Worm (Caenorhabditis elegans) whole organism, L2 larva: ENCODE results near the gene Y62H9A.13.
A peak's percentile ranks its signal among the peaks of the same experiment; 100 is the strongest.

Source experiments
- C34F6.9 ChIP-seq: fragments of 150-350 bp; optimal IDR thresholded peaks from 2 replicates; lab custom pipeline; 2014; ENCODE audit warnings: missing biosample characterization, missing genetic modification characterization
- F13H6.1 ChIP-seq: sonication (generic microtip); optimal IDR thresholded peaks from 2 replicates; lab custom pipeline; 2016; ENCODE audit warnings: missing genetic modification characterization, missing compliant biosample characterization
- R02D3.7 ChIP-seq: fragments of 150-350 bp; optimal IDR thresholded peaks from 2 replicates; lab custom pipeline; 2014; ENCODE audit warnings: missing biosample characterization, missing genetic modification characterization
- Y55F3AM.14 ChIP-seq: fragments of 200-800 bp; sonication (Bioruptor generic); optimal IDR thresholded peaks from 2 replicates; lab custom pipeline; 2018; ENCODE audit warnings: mild to moderate bottlenecking, missing genetic modification characterization, missing compliant biosample characterization
- ZK546.5 ChIP-seq: sonication (generic microtip); optimal IDR thresholded peaks from 2 replicates; lab custom pipeline; 2017; ENCODE audit warnings: missing biosample characterization, missing genetic modification characterization
- alr-1 ChIP-seq: fragments of 150-350 bp; optimal IDR thresholded peaks from 2 replicates; lab custom pipeline; 2014; ENCODE audit warnings: missing biosample characterization, missing genetic modification characterization
- aly-2 ChIP-seq: fragments of 150-350 bp; optimal IDR thresholded peaks from 2 replicates; lab custom pipeline; 2014; ENCODE audit warnings: missing biosample characterization, missing genetic modification characterization
- ama-1 ChIP-seq: fragments of 150-350 bp; optimal IDR thresholded peaks from 2 replicates; lab custom pipeline; 2018; ENCODE audit warnings: inconsistent platforms
- blmp-1 ChIP-seq: sonication (generic microtip); optimal IDR thresholded peaks from 2 replicates; lab custom pipeline; 2017; ENCODE audit warnings: missing genetic modification characterization, mild to moderate bottlenecking, missing compliant biosample characterization, antibody characterized with exemption, moderate library complexity; ENCODE audit not compliant: insufficient read depth
- ceh-16 ChIP-seq: fragments of 150-350 bp; optimal IDR thresholded peaks from 2 replicates; lab custom pipeline; 2014; ENCODE audit warnings: missing biosample characterization, missing genetic modification characterization
- ceh-82 ChIP-seq: fragments of 150-350 bp; optimal IDR thresholded peaks from 2 replicates; lab custom pipeline; 2014; ENCODE audit warnings: missing biosample characterization, missing genetic modification characterization
- crh-2 ChIP-seq: sonication (generic microtip); optimal IDR thresholded peaks from 2 replicates; lab custom pipeline; 2017; ENCODE audit warnings: missing biosample characterization, missing genetic modification characterization
- dmd-4 ChIP-seq: sonication (generic microtip); optimal IDR thresholded peaks from 2 replicates; lab custom pipeline; 2017; ENCODE audit warnings: missing biosample characterization, missing genetic modification characterization
- egl-27 ChIP-seq: sonication (generic microtip); optimal IDR thresholded peaks from 3 replicates; lab custom pipeline; 2017; ENCODE audit warnings: missing biosample characterization, missing genetic modification reagents, missing genetic modification characterization
- elt-1 ChIP-seq: fragments of 150-350 bp; optimal IDR thresholded peaks from 2 replicates; lab custom pipeline; 2014; ENCODE audit warnings: missing biosample characterization, missing genetic modification characterization
- elt-3 ChIP-seq: sonication (generic microtip); optimal IDR thresholded peaks from 2 replicates; lab custom pipeline; 2017; ENCODE audit warnings: missing biosample characterization, missing genetic modification characterization
- fos-1 ChIP-seq: fragments of 150-350 bp; optimal IDR thresholded peaks from 2 replicates; lab custom pipeline; 2014; ENCODE audit warnings: missing biosample characterization, missing genetic modification characterization
- gmeb-1 ChIP-seq: fragments of 150-350 bp; optimal IDR thresholded peaks from 2 replicates; lab custom pipeline; 2014; ENCODE audit warnings: missing biosample characterization, missing genetic modification characterization
- lin-11 ChIP-seq: fragments of 150-350 bp; sonication (generic microtip); optimal IDR thresholded peaks from 2 replicates; lab custom pipeline; 2014; ENCODE audit warnings: missing biosample characterization, missing genetic modification characterization, inconsistent platforms, mixed read lengths
- lin-13 ChIP-seq: fragments of 150-350 bp; optimal IDR thresholded peaks from 2 replicates; lab custom pipeline; 2014; ENCODE audit warnings: missing biosample characterization, missing genetic modification reagents, missing genetic modification characterization
- lin-39 ChIP-seq: fragments of 150-350 bp; optimal IDR thresholded peaks from 2 replicates; lab custom pipeline; 2014; ENCODE audit warnings: missing biosample characterization, missing genetic modification reagents, missing genetic modification characterization
- lsy-2 ChIP-seq, 2 experiments: fragments of 150-350 bp in 1 of 2; sonication (generic microtip) in 1 of 2; optimal IDR thresholded peaks; 2 replicates each; lab custom pipeline; 2014 to 2017; ENCODE audit warnings: missing biosample characterization in 2 of 2, missing genetic modification characterization in 2 of 2
- mab-5 ChIP-seq: fragments of 150-350 bp; optimal IDR thresholded peaks from 2 replicates; lab custom pipeline; 2014; ENCODE audit warnings: missing biosample characterization, missing genetic modification characterization
- mbf-1 ChIP-seq: sonication (generic microtip); optimal IDR thresholded peaks from 2 replicates; lab custom pipeline; 2017; ENCODE audit warnings: missing biosample characterization, missing genetic modification characterization
- mdl-1 ChIP-seq, 2 experiments: fragments of 150-350 bp in 1 of 2; sonication (generic microtip) in 1 of 2; optimal IDR thresholded peaks; 2 replicates each; lab custom pipeline; 2017; ENCODE audit warnings: missing biosample characterization in 2 of 2, missing genetic modification characterization in 2 of 2
- nhr-10 ChIP-seq: sonication (generic microtip); optimal IDR thresholded peaks from 2 replicates; lab custom pipeline; 2017; ENCODE audit warnings: missing biosample characterization, missing genetic modification characterization
- nhr-11 ChIP-seq: fragments of 150-350 bp; optimal IDR thresholded peaks from 2 replicates; lab custom pipeline; 2014; ENCODE audit warnings: missing biosample characterization, missing genetic modification characterization
- nhr-12 ChIP-seq: fragments of 150-350 bp; optimal IDR thresholded peaks from 2 replicates; lab custom pipeline; 2014; ENCODE audit warnings: missing biosample characterization, missing genetic modification characterization
- nhr-129 ChIP-seq: fragments of 150-350 bp; optimal IDR thresholded peaks from 2 replicates; lab custom pipeline; 2014; ENCODE audit warnings: missing biosample characterization, missing genetic modification characterization
- nhr-21 ChIP-seq: fragments of 150-350 bp; optimal IDR thresholded peaks from 2 replicates; lab custom pipeline; 2014; ENCODE audit warnings: missing biosample characterization, missing genetic modification characterization
- nhr-23 ChIP-seq: fragments of 150-350 bp; optimal IDR thresholded peaks from 2 replicates; lab custom pipeline; 2014; ENCODE audit warnings: missing biosample characterization, missing genetic modification reagents, missing genetic modification characterization
- nhr-237 ChIP-seq: fragments of 150-350 bp; optimal IDR thresholded peaks from 2 replicates; lab custom pipeline; 2014; ENCODE audit warnings: missing biosample characterization, missing genetic modification characterization
- nhr-25 ChIP-seq: fragments of 150-350 bp; sonication (generic microtip); optimal IDR thresholded peaks from 3 replicates; lab custom pipeline; 2014; ENCODE audit warnings: missing biosample characterization, missing genetic modification characterization
- nhr-6 ChIP-seq: fragments of 150-350 bp; optimal IDR thresholded peaks from 2 replicates; lab custom pipeline; 2014; ENCODE audit warnings: missing biosample characterization, missing genetic modification characterization
- nhr-77 ChIP-seq: fragments of 150-350 bp; optimal IDR thresholded peaks from 2 replicates; lab custom pipeline; 2014; ENCODE audit warnings: missing biosample characterization, missing genetic modification characterization
- peb-1 ChIP-seq: fragments of 150-350 bp; optimal IDR thresholded peaks from 2 replicates; lab custom pipeline; 2014; ENCODE audit warnings: missing biosample characterization, missing genetic modification characterization
- sem-4 ChIP-seq: fragments of 150-350 bp; optimal IDR thresholded peaks from 2 replicates; lab custom pipeline; 2014; ENCODE audit warnings: missing biosample characterization, missing genetic modification reagents, missing genetic modification characterization
- skn-1 ChIP-seq: sonication (generic microtip); optimal IDR thresholded peaks from 2 replicates; lab custom pipeline; 2017; ENCODE audit warnings: missing biosample characterization, missing genetic modification characterization
- sma-9 ChIP-seq, 2 experiments: fragments of 150-350 bp in 1 of 2; sonication (generic microtip) in 1 of 2; optimal IDR thresholded peaks; 2 replicates each; lab custom pipeline; 2014 to 2016; ENCODE audit warnings: missing genetic modification characterization in 2 of 2, mild to moderate bottlenecking in 1 of 2, missing biosample characterization in 1 of 2, missing compliant biosample characterization in 1 of 2, missing genetic modification reagents in 1 of 2, moderate library complexity in 1 of 2
- snpc-4 ChIP-seq: fragments of 150-350 bp; optimal IDR thresholded peaks from 2 replicates; lab custom pipeline; 2014; ENCODE audit warnings: missing biosample characterization, missing genetic modification characterization
- unc-39 ChIP-seq: fragments of 150-350 bp; optimal IDR thresholded peaks from 2 replicates; lab custom pipeline; 2014; ENCODE audit warnings: missing biosample characterization, missing genetic modification characterization
- unc-62 ChIP-seq: fragments of 150-350 bp; optimal IDR thresholded peaks from 2 replicates; lab custom pipeline; 2014; ENCODE audit warnings: missing biosample characterization, missing genetic modification reagents, missing genetic modification characterization
- zag-1 ChIP-seq: fragments of 150-350 bp; optimal IDR thresholded peaks from 2 replicates; lab custom pipeline; 2014; ENCODE audit warnings: missing biosample characterization, missing genetic modification characterization
- ztf-1 ChIP-seq: fragments of 200-800 bp; sonication (Bioruptor generic); conservative IDR thresholded peaks from 2 replicates; pipeline ENCODE4 v1.3.6; 2022; ENCODE audit warnings: missing genetic modification characterization, missing compliant biosample characterization
- ztf-11 ChIP-seq: sonication (generic microtip); optimal IDR thresholded peaks from 2 replicates; lab custom pipeline; 2017; ENCODE audit warnings: missing biosample characterization, missing genetic modification characterization
- ztf-4 ChIP-seq: fragments of 150-350 bp; optimal IDR thresholded peaks from 2 replicates; lab custom pipeline; 2014; ENCODE audit warnings: missing biosample characterization, missing genetic modification characterization

Gene Y62H9A.13

ce11 chrX:11938826-11939225 lies 22.0 kb downstream of the Y62H9A.13 start, which contains the start of gene F55G7.5:
F55G7.5 (minus strand) TSS chrX:11938926.
- no peak for TF ChIP-seq ceh-16 (tag; lab: Kevin White, UChicago)
- no peak for TF ChIP-seq ztf-1
- no peak for TF ChIP-seq fos-1
- no peak for TF ChIP-seq C34F6.9 (tag; lab: Kevin White, UChicago)
- no peak for TF ChIP-seq gmeb-1 (tag; lab: Kevin White, UChicago)
- TF ChIP-seq Y55F3AM.14 (GFP tag; lab: Kevin White, UChicago), result no peak
- no peak for TF ChIP-seq mdl-1 (tag; optimal IDR thresholded peaks at IDR 0.05; lab: Kevin White, UChicago)
- no peak for TF ChIP-seq ZK546.5 (tag; lab: Kevin White, UChicago)
- no peak for TF ChIP-seq unc-62
- TF ChIP-seq nhr-10 (tag; lab: Kevin White, UChicago), result no peak
- TF ChIP-seq lin-13, result no peak
- no peak for TF ChIP-seq dmd-4 (tag; lab: Kevin White, UChicago)
- TF ChIP-seq sma-9 (GFP tag; optimal IDR thresholded peaks at IDR 0.05; lab: Kevin White, UChicago), result no peak
- no peak for TF ChIP-seq sma-9 (tag; optimal IDR thresholded peaks at IDR 0.05; lab: Kevin White, UChicago)
- no peak for TF ChIP-seq nhr-25 (tag; lab: Kevin White, UChicago)
- TF ChIP-seq peb-1, result no peak
- TF ChIP-seq, all 48 proteins: peak for 0

ce11 chrX:11941951-11942350 lies 25.1 kb downstream of the Y62H9A.13 start, which contains the start of gene F55G7.3:
F55G7.3 (minus strand) TSS chrX:11942051.
- TF ChIP-seq mdl-1 (tag; optimal IDR thresholded peaks at IDR 0.05; lab: Kevin White, UChicago), result no peak
- TF ChIP-seq ceh-82, result no peak
- TF ChIP-seq, all 48 proteins: peak for 0

- TF ChIP-seq egl-27 (tag; lab: Kevin White, UChicago), result peak; percentile 7
- TF ChIP-seq ama-1 (lab: Kevin White, UChicago), result no peak
- TF ChIP-seq nhr-237, result no peak
- TF ChIP-seq unc-39 (tag; lab: Kevin White, UChicago), result no peak
- no peak for TF ChIP-seq nhr-23
- no peak for TF ChIP-seq R02D3.7 (tag; lab: Kevin White, UChicago)
- no peak for TF ChIP-seq ztf-4
- no peak for TF ChIP-seq blmp-1 (tag; lab: Kevin White, UChicago)
- TF ChIP-seq nhr-129 (tag; lab: Kevin White, UChicago), result peak; percentile 88
- no peak for TF ChIP-seq nhr-11 (tag; lab: Kevin White, UChicago)
- TF ChIP-seq nhr-77 (tag; lab: Kevin White, UChicago), result no peak
- no peak for TF ChIP-seq peb-1
- TF ChIP-seq nhr-6 (tag; lab: Kevin White, UChicago), result peak; percentile 12
- no peak for TF ChIP-seq ceh-82
- TF ChIP-seq ztf-11 (tag; lab: Kevin White, UChicago), result no peak
- TF ChIP-seq ceh-16 (tag; lab: Kevin White, UChicago), result peak; percentile 62
- TF ChIP-seq lin-11, result peak; percentile 61
- TF ChIP-seq nhr-10 (tag; lab: Kevin White, UChicago), result no peak
- TF ChIP-seq zag-1 (tag; lab: Kevin White, UChicago), result no peak
- peak; percentile 58 for TF ChIP-seq lin-13
- TF ChIP-seq alr-1, result no peak
- no peak for TF ChIP-seq mbf-1 (tag; lab: Kevin White, UChicago)
- TF ChIP-seq ztf-1, result no peak
- TF ChIP-seq aly-2, result no peak
- peak; percentile 34 for TF ChIP-seq nhr-25 (tag; lab: Kevin White, UChicago)
- TF ChIP-seq C34F6.9 (tag; lab: Kevin White, UChicago), result peak; percentile 64
- TF ChIP-seq nhr-21, result peak; percentile 25
- TF ChIP-seq F13H6.1 (tag; lab: Kevin White, UChicago), result peak; percentile 72
- TF ChIP-seq unc-62, result no peak
- TF ChIP-seq mab-5 (tag; lab: Kevin White, UChicago), result no peak
- TF ChIP-seq Y55F3AM.14 (GFP tag; lab: Kevin White, UChicago), result no peak
- TF ChIP-seq lin-39 (tag; lab: Kevin White, UChicago), result no peak
- peak; percentile 18 for TF ChIP-seq fos-1
- TF ChIP-seq ZK546.5 (tag; lab: Kevin White, UChicago), result no peak
- no peak for TF ChIP-seq nhr-12
- no peak for TF ChIP-seq mdl-1 (tag; optimal IDR thresholded peaks at IDR 0.05; lab: Kevin White, UChicago)
- TF ChIP-seq gmeb-1 (tag; lab: Kevin White, UChicago), result peak; percentile 15
- TF ChIP-seq elt-3 (tag; lab: Kevin White, UChicago), result no peak
- peak in 1 of 2 experiments; percentile 66 for TF ChIP-seq lsy-2 (tag; optimal IDR thresholded peaks at IDR 0.05; lab: Kevin White, UChicago)
- TF ChIP-seq elt-1 (tag; lab: Kevin White, UChicago), result no peak
- TF ChIP-seq snpc-4 (tag; lab: Kevin White, UChicago), result no peak
- TF ChIP-seq sem-4, result no peak
- TF ChIP-seq skn-1 (tag; lab: Kevin White, UChicago), result no peak
- peak; percentile 78 for TF ChIP-seq crh-2 (tag; lab: Kevin White, UChicago)
- no peak for TF ChIP-seq dmd-4 (tag; lab: Kevin White, UChicago)
- TF ChIP-seq sma-9 (GFP tag; optimal IDR thresholded peaks at IDR 0.05; lab: Kevin White, UChicago), result peak; percentile 53
- TF ChIP-seq sma-9 (tag; optimal IDR thresholded peaks at IDR 0.05; lab: Kevin White, UChicago), result no peak
Observed at ce11 chrX:11946788-11947463, 30.1 kb downstream of the Y62H9A.13 start, which contains the start of gene nfya-1. nfya-1 (minus strand) TSS chrX:11946838.
